Fruit fly (Drosophila melanogaster) whole organism, embryonic: ENCODE measurements around the gene CG6791.
A peak's percentile ranks its signal among the peaks of the same experiment; 100 is the strongest.

Experiments used
- Abd-B ChIP-seq: fragments of 200-800 bp; sonication (Bioruptor generic); optimal IDR thresholded peaks from 2 replicates; lab custom pipeline; 2018; ENCODE audit warnings: missing biosample characterization, mild to moderate bottlenecking, missing genetic modification characterization, moderate library complexity
- Atf-2 ChIP-seq: fragments of 200-800 bp; sonication (Bioruptor generic); optimal IDR thresholded peaks from 2 replicates; lab custom pipeline; 2016; ENCODE audit warnings: missing biosample characterization, missing genetic modification characterization
- Bgb ChIP-seq: fragments of 200-800 bp; sonication (Bioruptor generic); IDR thresholded peaks from 2 replicates; pipeline ENCODE4 v1.3.6; 2022; ENCODE audit warnings: missing biosample characterization, missing genetic modification characterization; ENCODE audit not compliant: partially characterized antibody
- CG1024 ChIP-seq: fragments of 200-800 bp; sonication (Bioruptor generic); IDR thresholded peaks from 2 replicates; pipeline ENCODE4 v1.3.6; 2022; ENCODE audit warnings: missing biosample characterization, missing genetic modification characterization
- CG11093 ChIP-seq: fragments of 200-800 bp; sonication (Bioruptor generic); IDR thresholded peaks from 3 replicates; pipeline ENCODE4 v1.3.6; 2022; ENCODE audit warnings: missing biosample characterization, missing genetic modification characterization
- CG11695 ChIP-seq: fragments of 200-800 bp; sonication (Bioruptor generic); IDR thresholded peaks from 3 replicates; pipeline ENCODE4 v1.3.6; 2022; ENCODE audit warnings: missing biosample characterization, missing genetic modification characterization
- CG1233 ChIP-seq: fragments of 200-800 bp; sonication (Bioruptor generic); optimal IDR thresholded peaks from 4 replicates; lab custom pipeline; 2018; ENCODE audit warnings: missing biosample characterization, mild to moderate bottlenecking, missing genetic modification characterization
- CG14014 ChIP-seq: fragments of 200-800 bp; sonication (Bioruptor generic); IDR thresholded peaks from 2 replicates; pipeline ENCODE4 v1.3.6; 2022; ENCODE audit warnings: missing biosample characterization, missing genetic modification characterization
- CG1602 ChIP-seq: fragments of 200-800 bp; sonication (Bioruptor generic); optimal IDR thresholded peaks from 3 replicates; lab custom pipeline; 2016; ENCODE audit warnings: missing biosample characterization, missing genetic modification characterization
- CG1603 ChIP-seq: fragments of 200-800 bp; sonication (Bioruptor generic); optimal IDR thresholded peaks from 2 replicates; lab custom pipeline; 2019; ENCODE audit warnings: missing biosample characterization, mild to moderate bottlenecking, missing genetic modification characterization, moderate library complexity
- CG1832 ChIP-seq: fragments of 200-800 bp; sonication (Bioruptor generic); optimal IDR thresholded peaks from 2 replicates; lab custom pipeline; 2017; ENCODE audit warnings: missing biosample characterization, mild to moderate bottlenecking, missing genetic modification characterization, inconsistent platforms
- CG31441 ChIP-seq: fragments of 200-800 bp; sonication (Bioruptor generic); IDR thresholded peaks from 2 replicates; pipeline ENCODE4 v1.3.6; 2022; ENCODE audit warnings: missing biosample characterization, missing genetic modification characterization
- CG34224 ChIP-seq: fragments of 200-800 bp; sonication (Bioruptor generic); IDR thresholded peaks from 3 replicates; pipeline ENCODE4 v1.3.6; 2022; ENCODE audit warnings: missing biosample characterization, missing genetic modification characterization; ENCODE audit not compliant: partially characterized antibody
- CG43689 ChIP-seq: fragments of 200-800 bp; sonication (Bioruptor generic); IDR thresholded peaks from 2 replicates; pipeline ENCODE4 v1.3.6; 2022; ENCODE audit warnings: missing biosample characterization, missing genetic modification characterization
- CG5180 ChIP-seq: fragments of 200-800 bp; sonication (Bioruptor generic); optimal IDR thresholded peaks from 3 replicates; lab custom pipeline; 2017; ENCODE audit warnings: missing biosample characterization, missing genetic modification characterization, mild to moderate bottlenecking, moderate library complexity, missing genetic modification reagents
- CG5245 ChIP-seq: fragments of 200-800 bp; sonication (Bioruptor generic); optimal IDR thresholded peaks from 3 replicates; lab custom pipeline; 2016; ENCODE audit warnings: missing biosample characterization, missing genetic modification characterization
- CG7271 ChIP-seq: fragments of 200-800 bp; sonication (Bioruptor generic); optimal IDR thresholded peaks from 2 replicates; lab custom pipeline; 2018; ENCODE audit warnings: missing biosample characterization, mild to moderate bottlenecking, missing genetic modification characterization, moderate library complexity
- CG7928 ChIP-seq: fragments of 200-800 bp; sonication (Bioruptor generic); optimal IDR thresholded peaks from 2 replicates; lab custom pipeline; 2017; ENCODE audit warnings: missing biosample characterization, mild to moderate bottlenecking, missing genetic modification characterization
- CG8089 ChIP-seq: fragments of 200-800 bp; sonication (Bioruptor generic); optimal IDR thresholded peaks from 3 replicates; lab custom pipeline; 2016; ENCODE audit warnings: missing biosample characterization, missing genetic modification characterization
- Chrac-16 ChIP-seq: fragments of 200-800 bp; sonication (Bioruptor generic); optimal IDR thresholded peaks from 3 replicates; lab custom pipeline; 2016; ENCODE audit warnings: missing biosample characterization, missing genetic modification characterization
- D ChIP-seq, 2 experiments: fragments of 200-800 bp in 1 of 2; fragments of >200 bp in 1 of 2; sonication (Bioruptor generic) in 1 of 2; optimal IDR thresholded peaks; 2 replicates in 1 of 2; 3 replicates in 1 of 2; lab custom pipeline; 2017; ENCODE audit warnings: mild to moderate bottlenecking in 1 of 2, missing biosample characterization in 1 of 2, missing genetic modification characterization in 1 of 2, missing genetic modification reagents in 1 of 2
- Dp ChIP-seq: fragments of 200-800 bp; sonication (Bioruptor generic); optimal IDR thresholded peaks from 2 replicates; lab custom pipeline; 2018; ENCODE audit warnings: missing biosample characterization, mild to moderate bottlenecking, missing genetic modification characterization, moderate library complexity
- H15 ChIP-seq: fragments of 200-800 bp; sonication (Bioruptor generic); IDR thresholded peaks from 3 replicates; pipeline ENCODE4 v1.3.6; 2022; ENCODE audit warnings: missing biosample characterization, missing genetic modification characterization
- HmgZ ChIP-seq: fragments of 200-800 bp; sonication (Bioruptor generic); optimal IDR thresholded peaks from 2 replicates; lab custom pipeline; 2018; ENCODE audit warnings: missing biosample characterization, mild to moderate bottlenecking, missing genetic modification characterization
- MESR4 ChIP-seq: fragments of 200-800 bp; sonication (Bioruptor generic); optimal IDR thresholded peaks from 2 replicates; lab custom pipeline; 2018; ENCODE audit warnings: missing biosample characterization, mild to moderate bottlenecking, missing genetic modification characterization, moderate library complexity
- Ptx1 ChIP-seq: fragments of 200-800 bp; sonication (Bioruptor generic); IDR thresholded peaks from 2 replicates; pipeline ENCODE4 v1.3.6; 2022; ENCODE audit warnings: missing biosample characterization, missing genetic modification characterization
- Rfx ChIP-seq: fragments of 200-800 bp; sonication (Bioruptor generic); IDR thresholded peaks from 2 replicates; pipeline ENCODE4 v1.3.6; 2022; ENCODE audit warnings: missing biosample characterization, missing genetic modification characterization
- Rx ChIP-seq: fragments of 200-800 bp; sonication (Bioruptor generic); IDR thresholded peaks from 2 replicates; pipeline ENCODE4 v1.3.6; 2022; ENCODE audit warnings: missing biosample characterization, missing genetic modification characterization
- Side ChIP-seq: fragments of 200-800 bp; sonication (Bioruptor generic); optimal IDR thresholded peaks from 2 replicates; lab custom pipeline; 2016; ENCODE audit warnings: missing biosample characterization, missing genetic modification characterization
- Sry-δ ChIP-seq: fragments of 200-800 bp; sonication (Bioruptor generic); optimal IDR thresholded peaks from 2 replicates; lab custom pipeline; 2016; ENCODE audit warnings: missing biosample characterization, missing genetic modification characterization
- Usf ChIP-seq: fragments of 200-800 bp; sonication (Bioruptor generic); optimal IDR thresholded peaks from 2 replicates; lab custom pipeline; 2017; ENCODE audit warnings: missing genotype, missing biosample characterization, missing genetic modification characterization
- ap ChIP-seq: fragments of 200-800 bp; sonication (Bioruptor generic); IDR thresholded peaks from 2 replicates; pipeline ENCODE4 v1.3.6; 2022; ENCODE audit warnings: missing biosample characterization, missing genetic modification characterization
- chinmo ChIP-seq: fragments of 200-800 bp; sonication (Bioruptor generic); IDR thresholded peaks from 4 replicates; pipeline ENCODE4 v1.3.6; 2022; ENCODE audit warnings: missing biosample characterization, missing genetic modification characterization; ENCODE audit not compliant: partially characterized antibody
- croc ChIP-seq: fragments of 200-800 bp; sonication (Bioruptor generic); conservative IDR thresholded peaks from 3 replicates; pipeline ENCODE4 v1.3.6; 2022; ENCODE audit warnings: missing biosample characterization, missing genetic modification characterization
- cwo ChIP-seq: fragments of 200-800 bp; sonication (Bioruptor generic); optimal IDR thresholded peaks from 3 replicates; lab custom pipeline; 2017; ENCODE audit warnings: missing biosample characterization, missing genetic modification characterization, mild to moderate bottlenecking, moderate library complexity, missing genetic modification reagents
- fd102C ChIP-seq: fragments of 200-800 bp; sonication (Bioruptor generic); optimal IDR thresholded peaks from 2 replicates; lab custom pipeline; 2018; ENCODE audit warnings: missing biosample characterization, mild to moderate bottlenecking, missing genetic modification characterization, moderate library complexity
- jing ChIP-seq: fragments of 200-800 bp; sonication (Bioruptor generic); optimal IDR thresholded peaks from 2 replicates; lab custom pipeline; 2018; ENCODE audit warnings: missing biosample characterization, mild to moderate bottlenecking, missing genetic modification characterization
- lbe ChIP-seq: fragments of 200-800 bp; sonication (Bioruptor generic); optimal IDR thresholded peaks from 2 replicates; lab custom pipeline; 2016; ENCODE audit warnings: missing biosample characterization, mild to moderate bottlenecking, missing genetic modification characterization
- lmd ChIP-seq: fragments of 200-800 bp; sonication (Bioruptor generic); IDR thresholded peaks from 2 replicates; pipeline ENCODE4 v1.3.6; 2022; ENCODE audit warnings: missing biosample characterization, missing genetic modification characterization
- phol ChIP-seq: fragments of 200-800 bp; sonication (Bioruptor generic); optimal IDR thresholded peaks from 3 replicates; lab custom pipeline; 2018; ENCODE audit warnings: missing biosample characterization, mild to moderate bottlenecking, missing genetic modification characterization, moderate library complexity
- prd ChIP-seq, 3 experiments: fragments of >200 bp in 2 of 3; fragments of 200-800 bp in 1 of 3; sonication (Bioruptor generic) in 1 of 3; optimal IDR thresholded peaks in 2 of 3; IDR thresholded peaks in 1 of 3; 2 replicates in 2 of 3; 3 replicates in 1 of 3; pipeline versions ENCODE4 v1.3.6 to Lab custom; 2017 to 2022; ENCODE audit warnings: missing biosample characterization in 1 of 3, missing genetic modification characterization in 1 of 3
- pzg ChIP-seq: fragments of 200-800 bp; sonication (Bioruptor generic); optimal IDR thresholded peaks from 3 replicates; lab custom pipeline; 2018; ENCODE audit warnings: missing biosample characterization, mild to moderate bottlenecking, missing genetic modification characterization, moderate library complexity
- run ChIP-seq: fragments of 200-800 bp; sonication (Bioruptor generic); optimal IDR thresholded peaks from 3 replicates; lab custom pipeline; 2018; ENCODE audit warnings: missing biosample characterization, mild to moderate bottlenecking, missing genetic modification characterization
- sisA ChIP-seq: fragments of 200-800 bp; sonication (Bioruptor generic); IDR thresholded peaks from 2 replicates; pipeline ENCODE4 v1.3.6; 2022; ENCODE audit warnings: missing biosample characterization, missing genetic modification characterization
- sqz ChIP-seq: fragments of 200-800 bp; sonication (Bioruptor generic); optimal IDR thresholded peaks from 3 replicates; lab custom pipeline; 2018; ENCODE audit warnings: missing biosample characterization, mild to moderate bottlenecking, missing genetic modification characterization
- tx ChIP-seq: fragments of 200-800 bp; sonication (Bioruptor generic); optimal IDR thresholded peaks from 2 replicates; lab custom pipeline; 2016; ENCODE audit warnings: missing biosample characterization, missing genetic modification characterization
- vfl ChIP-seq: fragments of 200-800 bp; sonication (Bioruptor generic); optimal IDR thresholded peaks from 2 replicates; lab custom pipeline; 2016; ENCODE audit warnings: missing biosample characterization, missing genetic modification characterization
- vvl ChIP-seq: fragments of 200-800 bp; sonication (Bioruptor generic); IDR thresholded peaks from 2 replicates; pipeline ENCODE4 v1.3.6; 2022; ENCODE audit warnings: missing biosample characterization, missing genetic modification characterization

CG6791 gene

dm6 chr3R:11581340-11582252, 8.3 kb downstream of the CG6791 start, which contains the start of gene wkd (continued):
- TF ChIP-seq lbe (GFP tag; lab: Kevin White, UChicago) (no peak), CG43689 (GFP tag; lab: Robert Waterston, UW) (no peak), jing (no peak), lmd (GFP tag; lab: Robert Waterston, UW) (no peak), tx (GFP tag; lab: Kevin White, UChicago) (no peak), CG1603 (no peak), Dp (GFP tag; lab: Kevin White, UChicago) (peak; percentile 90), Sry-δ (GFP tag; lab: Kevin White, UChicago) (peak; percentile 97), prd (optimal IDR thresholded peaks at IDR 0.05; lab: Kevin White, UChicago) (no peak), prd (GFP tag; IDR thresholded peaks at IDR 0.05; lab: Robert Waterston, UW) (no peak), Usf (no peak), Side (GFP tag; lab: Kevin White, UChicago) (no peak), Chrac-16 (GFP tag; lab: Kevin White, UChicago) (no peak), Rfx (GFP tag; lab: Robert Waterston, UW) (no peak), CG1233 (GFP tag; lab: Kevin White, UChicago) (no peak), phol (tag; lab: Kevin White, UChicago) (peak; percentile 26), vvl (GFP tag; lab: Robert Waterston, UW) (peak; percentile 51; the same call in 1 of the 2 replicates), Rx (GFP tag; lab: Robert Waterston, UW) (no peak), pzg (GFP tag; lab: Kevin White, UChicago) (peak; percentile 86), sisA (GFP tag; lab: Robert Waterston, UW) (no peak), HmgZ (tag; lab: Kevin White, UChicago) (peak; percentile 41), Ptx1 (GFP tag; lab: Robert Waterston, UW) (no peak), CG11093 (GFP tag; lab: Robert Waterston, UW) (no peak), CG34224 (GFP tag; lab: Robert Waterston, UW) (peak; percentile 84), Abd-B (GFP tag; lab: Kevin White, UChicago) (peak; percentile 15), Bgb (GFP tag; lab: Robert Waterston, UW) (peak; percentile 92), CG1832 (GFP tag; lab: Kevin White, UChicago) (no peak), CG7928 (GFP tag; lab: Kevin White, UChicago) (no peak), run (tag; lab: Kevin White, UChicago) (no peak), Atf-2 (GFP tag; lab: Kevin White, UChicago) (no peak), vfl (peak; percentile 11), CG1024 (GFP tag; lab: Robert Waterston, UW) (no peak), CG5180 (GFP tag; lab: Kevin White, UChicago) (no peak), CG1602 (GFP tag; lab: Kevin White, UChicago) (no peak), CG7271 (tag; lab: Kevin White, UChicago) (no peak), CG11695 (no peak), cwo (GFP tag; lab: Kevin White, UChicago) (no peak), CG31441 (GFP tag; lab: Robert Waterston, UW) (no peak), D (optimal IDR thresholded peaks at IDR 0.05; lab: Kevin White, UChicago) (no peak), D (GFP tag; optimal IDR thresholded peaks at IDR 0.05; lab: Kevin White, UChicago) (no peak), MESR4 (GFP tag; lab: Kevin White, UChicago) (peak; percentile 77), CG14014 (no peak), CG5245 (GFP tag; lab: Kevin White, UChicago) (no peak), fd102C (no peak), chinmo (GFP tag; lab: Robert Waterston, UW) (peak; percentile 83; the same call in 3 of the 4 replicates), sqz (GFP tag; lab: Kevin White, UChicago) (no peak), CG8089 (GFP tag; lab: Kevin White, UChicago) (no peak), ap (no peak), croc (no peak), H15 (GFP tag; lab: Robert Waterston, UW) (no peak)
